Worm (Caenorhabditis elegans): ENCODE measurements around the gene M01F1.8.

The M01F1.8 gene

DNA sequence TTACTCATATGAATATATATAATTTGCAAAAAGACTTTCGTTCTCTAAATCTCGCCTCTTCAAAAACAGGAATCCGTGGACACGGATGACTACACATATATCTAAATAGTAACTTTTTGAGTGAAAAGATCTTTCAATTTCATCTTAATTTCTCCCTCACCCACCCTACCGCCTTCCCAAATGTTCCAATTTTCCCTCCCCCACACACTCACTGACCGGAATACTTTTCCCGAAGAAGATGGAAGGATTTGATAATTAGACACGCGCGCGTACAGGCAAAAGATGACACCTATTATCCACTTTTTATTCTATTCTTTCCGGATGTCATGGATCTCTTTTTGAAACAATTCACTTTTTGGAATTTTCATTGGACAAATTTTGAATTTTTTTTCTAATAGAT is 21.4 kb downstream of the M01F1.8 start:
- TF ChIP-seq lin-39 (tag; optimal IDR thresholded peaks at IDR 0.05) (no peak), blmp-1 (tag; optimal IDR thresholded peaks at IDR 0.05; ENCODE audit: insufficient read depth) (peak; percentile 15), peb-1 (tag; optimal IDR thresholded peaks at IDR 0.05) (no peak)

ce11 chrIII:3480236-3480635 is 22.1 kb downstream of the M01F1.8 start:
- TF ChIP-seq sma-3 (GFP tag; optimal IDR thresholded peaks at IDR 0.05) = peak; percentile 40
- no peak for TF ChIP-seq elt-1 (tag; optimal IDR thresholded peaks at IDR 0.05)

DNA sequence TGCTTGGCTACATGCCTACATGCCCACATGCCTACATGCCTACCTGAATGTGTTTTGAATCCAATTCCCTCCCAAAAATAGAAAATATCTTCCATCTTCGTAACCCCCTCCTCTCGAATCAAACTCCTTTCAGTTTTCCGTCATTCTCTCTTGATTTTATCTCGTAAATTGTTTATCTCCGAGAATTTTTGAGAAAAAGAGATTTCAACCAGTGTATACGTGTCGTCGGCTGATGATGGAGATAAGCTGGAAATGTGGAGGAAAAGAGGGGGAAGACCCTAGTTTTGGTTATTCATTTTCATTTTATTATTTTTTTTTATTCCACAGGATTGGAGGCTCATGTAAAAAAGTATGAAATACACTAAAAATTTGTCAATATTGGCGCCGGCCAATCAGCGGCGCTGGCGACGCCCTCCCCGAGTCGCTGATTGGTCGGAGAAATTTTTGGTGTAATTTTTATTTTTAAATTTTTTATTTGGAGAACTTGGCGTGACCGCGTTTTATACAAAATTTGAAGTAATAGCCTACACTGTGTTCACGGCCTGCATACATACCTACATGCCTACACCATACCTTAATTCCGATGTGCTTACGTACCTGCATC is 23.5 kb downstream of the M01F1.8 start:
- peak; percentile 58 for TF ChIP-seq elt-1 (tag; optimal IDR thresholded peaks at IDR 0.05)
- TF ChIP-seq ZK546.5 (tag; optimal IDR thresholded peaks at IDR 0.05) = no peak
- no peak for TF ChIP-seq lin-13 (GFP tag; optimal IDR thresholded peaks at IDR 0.05)
- TF ChIP-seq ceh-16 (tag; optimal IDR thresholded peaks at IDR 0.05) = peak; percentile 44
- no peak for TF ChIP-seq R02D3.7 (tag; optimal IDR thresholded peaks at IDR 0.05)

DNA sequence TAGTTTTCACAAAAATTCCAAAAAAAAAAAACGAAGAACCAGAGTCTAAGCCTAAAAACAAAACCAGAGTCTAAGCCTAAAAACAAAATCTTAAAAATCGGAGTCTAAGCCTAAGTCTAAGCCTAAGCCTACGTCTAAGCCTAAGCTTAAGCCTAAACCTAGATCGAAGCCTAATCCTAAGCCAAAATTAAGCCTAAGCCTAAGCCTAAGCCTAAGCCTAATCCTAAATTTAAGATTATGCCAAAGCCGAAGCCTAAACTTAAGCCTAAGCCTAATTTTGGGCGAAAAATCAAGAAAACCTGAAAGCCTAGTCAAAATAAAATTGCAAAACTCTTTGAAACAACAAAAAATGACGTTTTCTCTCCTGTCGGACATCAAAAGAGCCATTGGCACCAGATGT is 25.0 kb downstream of the M01F1.8 start:
- TF ChIP-seq nhr-129 (tag; optimal IDR thresholded peaks at IDR 0.05) = no peak
- TF ChIP-seq nhr-10 (tag; optimal IDR thresholded peaks at IDR 0.05) = no peak
- TF ChIP-seq gmeb-1 (tag; optimal IDR thresholded peaks at IDR 0.05) = no peak
- no peak for TF ChIP-seq nhr-23 (tag; optimal IDR thresholded peaks at IDR 0.05)
- TF ChIP-seq ZK546.5 (tag; optimal IDR thresholded peaks at IDR 0.05) = no peak

- TF ChIP-seq nhr-12 (tag; optimal IDR thresholded peaks at IDR 0.05) = no peak
- no peak for TF ChIP-seq nhr-129 (tag; optimal IDR thresholded peaks at IDR 0.05)
- peak; percentile 29 for TF ChIP-seq unc-55 (GFP tag; optimal IDR thresholded peaks at IDR 0.05)
- TF ChIP-seq C34F6.9 (tag; optimal IDR thresholded peaks at IDR 0.05) = peak; percentile 6
- peak in 1 of 2 experiments; percentile 39 for TF ChIP-seq lsy-2 (tag; optimal IDR thresholded peaks at IDR 0.05)
- no peak for TF ChIP-seq nhr-11 (tag; optimal IDR thresholded peaks at IDR 0.05)
- peak; percentile 0 for TF ChIP-seq gmeb-1 (tag; optimal IDR thresholded peaks at IDR 0.05)
- no peak for TF ChIP-seq F13H6.1 (tag; optimal IDR thresholded peaks at IDR 0.05)
- peak; percentile 60 for TF ChIP-seq sma-3 (GFP tag; optimal IDR thresholded peaks at IDR 0.05)
- TF ChIP-seq nhr-23 (tag; optimal IDR thresholded peaks at IDR 0.05) = no peak
Measured at ce11 chrIII:3476245-3476644, 26.1 kb downstream of the M01F1.8 start.

DNA sequence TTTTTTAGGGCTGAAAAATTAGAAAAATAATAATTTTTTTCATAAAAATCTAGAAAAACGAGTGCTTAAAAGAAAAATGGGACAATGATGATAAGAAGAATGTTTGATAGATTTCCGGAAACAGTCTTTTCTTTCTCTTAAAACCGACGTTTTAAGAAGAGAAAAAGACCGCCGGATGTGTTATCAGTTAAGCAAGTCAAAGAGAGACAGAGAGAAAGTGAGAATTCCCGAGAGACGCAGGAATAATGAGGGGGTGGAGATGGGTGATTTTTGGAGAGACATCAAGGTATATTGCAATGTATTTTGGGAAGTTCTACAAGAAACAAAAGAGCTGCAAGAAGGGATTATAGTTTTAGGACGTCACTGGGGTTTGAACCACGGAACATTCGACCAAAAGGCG is 26.9 kb downstream of the M01F1.8 start, which contains the start of gene C34C12.9:
Gene C34C12.9 (minus strand): TSS at position 16 of the 400 bp plus-strand sequence.
- TF ChIP-seq nhr-25 (tag; optimal IDR thresholded peaks at IDR 0.05) (no peak), lin-13 (GFP tag; optimal IDR thresholded peaks at IDR 0.05) (no peak), alr-1 (tag; optimal IDR thresholded peaks at IDR 0.05) (no peak), ztf-11 (tag; optimal IDR thresholded peaks at IDR 0.05) (no peak), sem-4 (tag; optimal IDR thresholded peaks at IDR 0.05) (no peak), ceh-16 (tag; optimal IDR thresholded peaks at IDR 0.05) (no peak), R02D3.7 (tag; optimal IDR thresholded peaks at IDR 0.05) (no peak), nhr-6 (tag; optimal IDR thresholded peaks at IDR 0.05) (no peak), unc-39 (tag; optimal IDR thresholded peaks at IDR 0.05) (no peak), blmp-1 (tag; optimal IDR thresholded peaks at IDR 0.05; ENCODE audit: insufficient read depth) (no peak), lsy-2 (tag; optimal IDR thresholded peaks at IDR 0.05) (no peak), lin-11 (tag; optimal IDR thresholded peaks at IDR 0.05) (no peak), elt-3 (tag; optimal IDR thresholded peaks at IDR 0.05) (no peak), nhr-21 (tag; optimal IDR thresholded peaks at IDR 0.05) (no peak)

DNA sequence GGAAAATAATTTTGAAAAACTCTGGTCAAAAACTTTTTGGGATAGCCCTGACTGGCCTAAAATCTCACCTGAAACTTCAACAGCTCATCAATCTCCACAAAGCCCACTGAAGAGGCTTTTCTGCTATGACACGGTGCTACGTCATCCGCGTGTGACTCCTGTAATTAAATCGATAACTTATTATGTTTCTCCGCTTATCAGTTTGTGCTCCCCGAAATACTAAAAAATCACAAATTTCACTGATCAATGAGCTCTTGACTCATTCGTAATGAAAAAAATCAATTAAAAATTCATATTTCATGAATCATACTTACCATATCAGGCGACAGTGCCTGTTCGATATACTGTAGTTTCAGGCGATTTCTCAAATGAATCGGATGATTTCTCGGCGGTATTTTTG is 27.3 kb downstream of the M01F1.8 start:
- TF ChIP-seq F13H6.1 (tag; optimal IDR thresholded peaks at IDR 0.05) = no peak
- peak; percentile 79 for TF ChIP-seq fos-1 (tag; optimal IDR thresholded peaks at IDR 0.05)

All from whole organism, L2 larva.